Fruit fly (Drosophila melanogaster): ENCODE data around the gene Mhcl.

Mhcl gene

dm6 chr3R:16034186-16034585, 64.4 kb downstream of the Mhcl start (continued):
- peak; percentile 36 for TF ChIP-seq zen (tag; optimal IDR thresholded peaks at IDR 0.05)
- TF ChIP-seq kni (GFP tag; optimal IDR thresholded peaks at IDR 0.05), result peak; percentile 65
- 0 out of 2 replicates have a peak, but pooled peaks have one; percentile 28 for TF ChIP-seq gt (GFP tag; IDR thresholded peaks at IDR 0.05)
- TF ChIP-seq kah (GFP tag; optimal IDR thresholded peaks at IDR 0.05), result no peak
- peak; percentile 12 for TF ChIP-seq Med (GFP tag)
- TF ChIP-seq emc (GFP tag; optimal IDR thresholded peaks at IDR 0.05), result no peak
- 0 out of 2 replicates have a peak, but pooled peaks have one; percentile 15 for TF ChIP-seq wor (GFP tag; IDR thresholded peaks at IDR 0.05)
- TF ChIP-seq Adf1 (GFP tag; IDR thresholded peaks at IDR 0.05), result peak; percentile 64
- TF ChIP-seq Lhr (GFP tag; optimal IDR thresholded peaks at IDR 0.05), result no peak
- TF ChIP-seq CG10431 (GFP tag; optimal IDR thresholded peaks at IDR 0.05), result peak; percentile 84
- TF ChIP-seq Nf-YC (tag; optimal IDR thresholded peaks at IDR 0.05), result peak; percentile 2
- no peak for TF ChIP-seq CG33213 (GFP tag; optimal IDR thresholded peaks at IDR 0.05)
- TF ChIP-seq crol (GFP tag; IDR thresholded peaks at IDR 0.05), result peak; percentile 58
- no peak for TF ChIP-seq lmd (GFP tag; IDR thresholded peaks at IDR 0.05)
- no peak for TF ChIP-seq CG32767 (GFP tag; IDR thresholded peaks at IDR 0.05)
- peak; percentile 16 for TF ChIP-seq abd-A (tag; optimal IDR thresholded peaks at IDR 0.05)
- peak; percentile 67 for TF ChIP-seq D (optimal IDR thresholded peaks at IDR 0.05)
- TF ChIP-seq D (GFP tag; optimal IDR thresholded peaks at IDR 0.05), result no peak
- no peak for TF ChIP-seq CG14050 (GFP tag; IDR thresholded peaks at IDR 0.05)
- TF ChIP-seq gsb (GFP tag; IDR thresholded peaks at IDR 0.05), result no peak
- TF ChIP-seq Xrp1 (GFP tag; IDR thresholded peaks at IDR 0.05), result no peak
- TF ChIP-seq Hmx (GFP tag; optimal IDR thresholded peaks at IDR 0.05), result no peak
- TF ChIP-seq pros (GFP tag; optimal IDR thresholded peaks at IDR 0.05), result peak; percentile 11
- TF ChIP-seq CG12942 (GFP tag; optimal IDR thresholded peaks at IDR 0.05), result no peak
- no peak for TF ChIP-seq toy (GFP tag; IDR thresholded peaks at IDR 0.05)

dm6 chr3R:16033727-16034126, 64.8 kb downstream of the Mhcl start:
- no peak for TF ChIP-seq CHES-1-like (GFP tag; optimal IDR thresholded peaks at IDR 0.05)
- TF ChIP-seq disco-r (GFP tag; optimal IDR thresholded peaks at IDR 0.05), result no peak
- no peak for TF ChIP-seq Lhr (GFP tag; optimal IDR thresholded peaks at IDR 0.05)
- TF ChIP-seq wdn (GFP tag; IDR thresholded peaks at IDR 0.05), result no peak
- no peak for TF ChIP-seq Eip74EF (GFP tag; optimal IDR thresholded peaks at IDR 0.05)
- no peak for TF ChIP-seq CG34224 (GFP tag; IDR thresholded peaks at IDR 0.05; ENCODE audit: partially characterized antibody)
- TF ChIP-seq CG8924 (tag; optimal IDR thresholded peaks at IDR 0.05), result peak; percentile 29
- no peak for TF ChIP-seq B-H2 (GFP tag; optimal IDR thresholded peaks at IDR 0.05)
- no peak for TF ChIP-seq Taf1 (GFP tag; IDR thresholded peaks at IDR 0.05)
- TF ChIP-seq CG8944 (GFP tag; optimal IDR thresholded peaks at IDR 0.05), result no peak
- no peak for TF ChIP-seq CG7987 (GFP tag; optimal IDR thresholded peaks at IDR 0.05)
- TF ChIP-seq Ada2b (GFP tag; IDR thresholded peaks at IDR 0.05), result no peak
- TF ChIP-seq mld (GFP tag; IDR thresholded peaks at IDR 0.05; ENCODE audit: partially characterized antibody), result no peak
- no peak for TF ChIP-seq Jarid2 (GFP tag; optimal IDR thresholded peaks at IDR 0.05)
- no peak for TF ChIP-seq nom (GFP tag; optimal IDR thresholded peaks at IDR 0.05)
- TF ChIP-seq Scr (GFP tag; IDR thresholded peaks at IDR 0.05; ENCODE audit: partially characterized antibody), result no peak
- TF ChIP-seq CG3065 (GFP tag; optimal IDR thresholded peaks at IDR 0.05), result no peak
- TF ChIP-seq pfk (GFP tag; optimal IDR thresholded peaks at IDR 0.05), result no peak
- peak; percentile 86 for TF ChIP-seq zf30C (GFP tag; optimal IDR thresholded peaks at IDR 0.05)
- TF ChIP-seq tio (GFP tag; optimal IDR thresholded peaks at IDR 0.05), result no peak
- no peak for TF ChIP-seq CG18764 (GFP tag; optimal IDR thresholded peaks at IDR 0.05)
- TF ChIP-seq ems (GFP tag; optimal IDR thresholded peaks at IDR 0.05), result no peak
- no peak for TF ChIP-seq CG18619 (GFP tag; optimal IDR thresholded peaks at IDR 0.05)
- TF ChIP-seq Aef1 (GFP tag; IDR thresholded peaks at IDR 0.05), result no peak
- TF ChIP-seq ara (GFP tag; IDR thresholded peaks at IDR 0.05), result no peak
- TF ChIP-seq CG10267 (tag; optimal IDR thresholded peaks at IDR 0.05), result peak; percentile 33
- no peak for TF ChIP-seq gcm (GFP tag; optimal IDR thresholded peaks at IDR 0.05)
- TF ChIP-seq ash1 (GFP tag; optimal IDR thresholded peaks at IDR 0.05), result no peak
